Worm (Caenorhabditis elegans): Measurements from ENCODE around the gene kcmf-1.

DNA sequence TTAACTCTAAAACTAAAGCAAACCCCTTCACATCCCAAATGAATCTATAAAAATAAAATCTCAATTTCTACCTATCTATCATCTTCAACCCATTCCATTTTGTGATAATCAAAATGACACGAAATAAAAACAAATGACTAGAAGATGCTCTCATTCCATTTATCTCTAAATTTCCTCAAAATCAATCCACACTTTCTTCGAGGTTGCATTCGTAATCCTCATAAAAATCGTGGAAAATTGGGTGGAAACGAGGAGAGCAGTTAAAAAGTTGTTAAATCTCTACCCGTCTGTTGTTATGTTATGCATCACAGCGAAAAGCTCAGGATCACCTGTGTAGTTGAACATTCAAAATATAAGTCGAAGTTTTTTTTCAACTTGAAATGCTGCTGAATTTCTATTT is 22.3 kb upstream of the kcmf-1 start:
- TF ChIP-seq B0035.1 (tag; optimal IDR thresholded peaks at IDR 0.05) (no peak), ztf-28 (GFP tag; IDR thresholded peaks at IDR 0.05) (no peak), snpc-4 (GFP tag; optimal IDR thresholded peaks at IDR 0.05) (no peak), snpc-4 (tag; optimal IDR thresholded peaks at IDR 0.05) (no peak), egl-44 (GFP tag; IDR thresholded peaks at IDR 0.05) (no peak), nfya-1 (tag; optimal IDR thresholded peaks at IDR 0.05; ENCODE audit: borderline replicate concordance, insufficient read depth) (no peak), madf-10 (tag; optimal IDR thresholded peaks at IDR 0.05) (no peak), mes-4 (tag; optimal IDR thresholded peaks at IDR 0.05) (no peak)
